Fruit fly (Drosophila melanogaster): ENCODE data around the gene Pus10.

The Pus10 gene

DNA sequence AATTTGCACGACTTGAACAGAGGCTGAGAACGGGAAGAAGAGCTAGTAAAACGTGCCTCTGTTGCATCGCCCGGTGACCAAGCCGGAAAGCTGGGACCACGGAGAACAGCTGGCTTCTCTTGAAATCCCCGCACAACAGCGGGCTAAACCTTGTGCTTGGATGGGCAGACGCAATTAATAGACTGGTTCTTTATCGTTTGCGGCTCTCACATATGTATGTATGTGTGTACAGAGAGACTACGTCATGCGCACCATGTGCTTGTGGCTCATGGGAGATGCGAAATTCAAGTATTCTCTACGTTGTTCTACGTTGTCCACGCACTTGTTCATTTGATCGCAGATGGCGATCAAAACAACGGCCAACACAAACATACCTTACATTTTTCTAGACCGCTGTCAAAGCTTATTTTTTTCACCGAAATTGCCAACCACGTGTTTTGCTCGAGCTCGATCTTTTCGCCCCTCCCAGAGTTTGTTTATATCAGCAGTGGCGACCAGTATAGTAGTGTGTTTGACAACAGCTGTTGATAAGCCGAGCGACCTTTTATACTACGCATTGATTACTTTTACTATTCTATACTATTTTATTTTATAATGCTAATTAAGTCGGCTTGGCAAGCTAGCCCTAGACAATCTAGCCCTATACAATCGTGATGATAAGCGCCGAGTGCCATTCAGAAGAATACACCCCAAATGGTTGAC is 45.9 kb downstream of the Pus10 start (continued):
- TF ChIP-seq shn (GFP tag; optimal IDR thresholded peaks at IDR 0.05) (no peak), sob (GFP tag; IDR thresholded peaks at IDR 0.05) (0 out of 2 replicates have a peak, but pooled peaks have one; percentile 5), Oaz (GFP tag; IDR thresholded peaks at IDR 0.05) (no peak), CG9727 (GFP tag; optimal IDR thresholded peaks at IDR 0.05) (no peak), CG1832 (GFP tag; optimal IDR thresholded peaks at IDR 0.05) (no peak), Asciz (GFP tag; optimal IDR thresholded peaks at IDR 0.05) (no peak), Hey (tag; optimal IDR thresholded peaks at IDR 0.05) (no peak), CG12236 (GFP tag; optimal IDR thresholded peaks at IDR 0.05) (no peak), Kr (GFP tag; optimal IDR thresholded peaks at IDR 0.05) (no peak), jigr1 (GFP tag; IDR thresholded peaks at IDR 0.05) (no peak), Dbx (GFP tag; IDR thresholded peaks at IDR 0.05) (no peak), CG9876 (GFP tag; optimal IDR thresholded peaks at IDR 0.05) (no peak), eyg (GFP tag; optimal IDR thresholded peaks at IDR 0.05) (no peak), CG7987 (GFP tag; optimal IDR thresholded peaks at IDR 0.05) (peak; percentile 47), cato (GFP tag; optimal IDR thresholded peaks at IDR 0.05; ENCODE audit: borderline replicate concordance) (no peak), nom (GFP tag; optimal IDR thresholded peaks at IDR 0.05) (peak; percentile 34), CG30431 (GFP tag; optimal IDR thresholded peaks at IDR 0.05) (no peak), ara (GFP tag; IDR thresholded peaks at IDR 0.05) (no peak), Max (GFP tag; optimal IDR thresholded peaks at IDR 0.05) (peak; percentile 61), CG8281 (tag; optimal IDR thresholded peaks at IDR 0.05) (no peak), Eip74EF (GFP tag; optimal IDR thresholded peaks at IDR 0.05) (no peak), al (GFP tag; IDR thresholded peaks at IDR 0.05) (no peak), repo (GFP tag; optimal IDR thresholded peaks at IDR 0.05) (no peak), CG4617 (GFP tag; optimal IDR thresholded peaks at IDR 0.05; ENCODE audit: borderline replicate concordance) (no peak), CG11093 (GFP tag; IDR thresholded peaks at IDR 0.05) (no peak), CG3838 (GFP tag; optimal IDR thresholded peaks at IDR 0.05) (no peak), D19B (GFP tag; optimal IDR thresholded peaks at IDR 0.05) (no peak), CG32772 (GFP tag; IDR thresholded peaks at IDR 0.05) (no peak), crol (GFP tag; IDR thresholded peaks at IDR 0.05) (no peak), CG12769 (tag; optimal IDR thresholded peaks at IDR 0.05) (peak; percentile 67), CG2678 (tag; optimal IDR thresholded peaks at IDR 0.05) (no peak), CG12391 (tag; optimal IDR thresholded peaks at IDR 0.05) (no peak), oc (tag; optimal IDR thresholded peaks at IDR 0.05) (no peak), CG12744 (GFP tag; optimal IDR thresholded peaks at IDR 0.05) (no peak), hth (optimal IDR thresholded peaks at IDR 0.05) (no peak), Chrac-16 (GFP tag; optimal IDR thresholded peaks at IDR 0.05) (no peak), Adf1 (GFP tag; IDR thresholded peaks at IDR 0.05) (no peak), Poxn (GFP tag; IDR thresholded peaks at IDR 0.05) (no peak), tna (GFP tag; IDR thresholded peaks at IDR 0.05; ENCODE audit: partially characterized antibody) (no peak), ssp (GFP tag; IDR thresholded peaks at IDR 0.05) (no peak), tgo (GFP tag; IDR thresholded peaks at IDR 0.05) (no peak), sd (tag; optimal IDR thresholded peaks at IDR 0.05) (peak; percentile 87), CG7357 (GFP tag; IDR thresholded peaks at IDR 0.05) (no peak), Myb (GFP tag; optimal IDR thresholded peaks at IDR 0.05) (no peak), CG14014 (GFP tag; IDR thresholded peaks at IDR 0.05) (no peak), Ada2b (GFP tag; IDR thresholded peaks at IDR 0.05) (no peak), CG6791 (GFP tag; IDR thresholded peaks at IDR 0.05; ENCODE audit: partially characterized antibody) (no peak), MESR4 (GFP tag; optimal IDR thresholded peaks at IDR 0.05) (no peak), CG17912 (GFP tag; optimal IDR thresholded peaks at IDR 0.05) (no peak), Hmx (GFP tag; optimal IDR thresholded peaks at IDR 0.05) (no peak), CG11695 (GFP tag; IDR thresholded peaks at IDR 0.05) (no peak)

Data from whole organism, embryonic.